Fruit fly (Drosophila melanogaster): Measurements from ENCODE around the gene RpS25.

The RpS25 gene

dm6 chr3R:11178300-11178699 lies 37.8 kb downstream of the RpS25 start:
- TF ChIP-seq Sin3A (optimal IDR thresholded peaks at IDR 0.05) (no peak), insv (optimal IDR thresholded peaks at IDR 0.05) (no peak), Myc (optimal IDR thresholded peaks at IDR 0.05) (no peak), psq (optimal IDR thresholded peaks at IDR 0.05) (no peak), ttk (optimal IDR thresholded peaks at IDR 0.05) (no peak), h (optimal IDR thresholded peaks at IDR 0.05) (no peak)

DNA sequence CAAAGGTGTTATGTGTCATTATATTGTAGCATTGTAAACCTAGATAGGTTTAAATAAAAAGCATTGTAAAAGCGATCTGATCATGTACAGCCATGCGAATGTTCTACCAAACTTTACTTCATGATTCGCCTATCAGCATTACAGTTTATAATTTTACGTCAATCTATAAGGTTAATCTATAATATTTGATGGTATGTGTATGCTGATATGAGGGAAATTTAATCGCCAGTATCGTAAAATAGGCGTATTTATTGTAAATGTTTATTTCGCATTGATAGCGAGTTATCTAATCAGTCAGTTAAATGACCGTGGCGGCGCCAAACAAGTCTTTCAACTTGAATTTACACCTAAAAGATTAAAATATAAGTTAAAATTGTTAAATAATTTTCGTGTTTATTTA lies 38.5 kb downstream of the RpS25 start:
- TF ChIP-seq h (optimal IDR thresholded peaks at IDR 0.05) (no peak), Sin3A (optimal IDR thresholded peaks at IDR 0.05) (no peak), Myc (optimal IDR thresholded peaks at IDR 0.05) (no peak), ttk (optimal IDR thresholded peaks at IDR 0.05) (no peak), insv (optimal IDR thresholded peaks at IDR 0.05) (no peak), psq (optimal IDR thresholded peaks at IDR 0.05) (no peak)

DNA sequence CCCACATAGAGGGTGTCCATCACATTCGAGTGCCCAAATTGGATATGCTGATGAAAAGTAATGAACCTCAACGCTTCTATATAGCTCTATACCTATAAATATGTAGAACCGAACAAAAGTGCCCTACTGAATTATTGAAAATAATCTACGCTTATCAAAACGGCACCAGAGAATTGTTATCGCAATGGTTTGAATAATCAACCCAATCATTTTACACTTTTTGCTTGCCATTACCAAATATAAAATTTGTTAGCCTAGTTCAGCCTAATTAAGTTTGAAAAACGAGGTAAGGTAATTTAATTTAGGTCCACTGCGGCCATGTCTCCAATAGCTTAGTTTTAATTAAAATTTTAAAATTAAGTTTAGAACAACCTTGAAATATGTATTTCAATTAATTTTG lies 40.3 kb downstream of the RpS25 start:
- no peak for TF ChIP-seq ttk (optimal IDR thresholded peaks at IDR 0.05)
- no peak for TF ChIP-seq Sin3A (optimal IDR thresholded peaks at IDR 0.05)
- no peak for TF ChIP-seq Myc (optimal IDR thresholded peaks at IDR 0.05)
- TF ChIP-seq h (optimal IDR thresholded peaks at IDR 0.05) = no peak
- TF ChIP-seq insv (optimal IDR thresholded peaks at IDR 0.05) = no peak
- TF ChIP-seq psq (optimal IDR thresholded peaks at IDR 0.05) = no peak

DNA sequence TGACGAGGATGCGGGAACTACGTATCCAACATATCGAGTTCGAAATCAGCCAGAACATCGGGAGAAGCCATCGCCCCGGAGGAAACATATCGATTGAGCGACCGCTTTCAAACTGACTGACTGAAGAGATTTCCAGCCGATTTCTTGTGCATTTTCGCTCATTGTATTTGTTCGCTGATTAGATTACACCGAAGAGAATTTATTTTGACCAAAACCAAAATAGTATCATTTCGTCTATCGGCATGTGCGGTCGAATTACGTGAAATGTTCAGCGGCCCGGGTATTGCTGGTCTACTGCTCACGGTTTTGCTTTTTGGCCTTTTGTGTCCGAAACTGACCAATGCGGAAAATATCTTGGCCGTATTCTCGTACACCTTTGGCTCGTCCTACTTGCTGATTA lies 40.8 kb downstream of the RpS25 start, which contains the start of the genes Ugt304A1 and Ugt303A1:
Gene Ugt304A1, minus strand, starts transcription at position 101 of the 400 bp plus-strand sequence.
Gene Ugt303A1, plus strand, starts transcription at position 222 of the 400 bp plus-strand sequence.
- TF ChIP-seq ttk (optimal IDR thresholded peaks at IDR 0.05) (no peak), insv (optimal IDR thresholded peaks at IDR 0.05) (no peak), psq (optimal IDR thresholded peaks at IDR 0.05) (no peak), Myc (optimal IDR thresholded peaks at IDR 0.05) (no peak), h (optimal IDR thresholded peaks at IDR 0.05) (no peak), Sin3A (optimal IDR thresholded peaks at IDR 0.05) (no peak)

dm6 chr3R:11173169-11173506 lies 42.9 kb downstream of the RpS25 start:
- no peak for TF ChIP-seq Myc (optimal IDR thresholded peaks at IDR 0.05)
- TF ChIP-seq psq (optimal IDR thresholded peaks at IDR 0.05) = no peak
- no peak for TF ChIP-seq insv (optimal IDR thresholded peaks at IDR 0.05)
- no peak for TF ChIP-seq Sin3A (optimal IDR thresholded peaks at IDR 0.05)
- no peak for TF ChIP-seq h (optimal IDR thresholded peaks at IDR 0.05)
- no peak for TF ChIP-seq ttk (optimal IDR thresholded peaks at IDR 0.05)

- TF ChIP-seq psq (optimal IDR thresholded peaks at IDR 0.05) (no peak), Sin3A (optimal IDR thresholded peaks at IDR 0.05) (no peak), h (optimal IDR thresholded peaks at IDR 0.05) (no peak), ttk (optimal IDR thresholded peaks at IDR 0.05) (no peak), insv (optimal IDR thresholded peaks at IDR 0.05) (no peak), Myc (optimal IDR thresholded peaks at IDR 0.05) (no peak)
Observed at dm6 chr3R:11172460-11173168, 43.5 kb downstream of the RpS25 start, which contains the start of gene Ugt35A1. Ugt35A1 (minus strand) TSS chr3R:11172664.

DNA sequence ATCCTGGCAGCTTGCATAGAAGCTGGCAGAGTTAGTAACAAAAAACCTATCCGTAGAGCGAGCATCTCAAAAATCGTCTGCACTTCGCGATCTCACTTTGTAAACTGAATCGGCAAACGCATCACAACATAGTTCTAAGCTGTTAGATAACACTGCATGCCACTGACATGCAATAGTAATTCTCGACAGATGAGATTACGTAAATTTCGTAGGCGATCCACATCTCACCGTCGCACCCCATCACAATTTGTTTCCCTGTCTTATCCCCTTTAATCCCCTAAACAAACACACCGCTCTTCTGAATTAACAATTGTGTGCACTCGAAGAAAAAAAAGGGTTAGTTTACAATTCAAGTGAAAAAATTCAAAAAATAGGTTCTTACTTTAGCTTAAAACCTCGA lies 45.9 kb downstream of the RpS25 start, which contains the start of gene Ugt35B1:
Gene Ugt35B1, minus strand, starts transcription at position 101 of the 400 bp plus-strand sequence.
- TF ChIP-seq insv (optimal IDR thresholded peaks at IDR 0.05) (no peak), Sin3A (optimal IDR thresholded peaks at IDR 0.05) (no peak), ttk (optimal IDR thresholded peaks at IDR 0.05) (no peak), psq (optimal IDR thresholded peaks at IDR 0.05) (no peak), h (optimal IDR thresholded peaks at IDR 0.05) (no peak), Myc (optimal IDR thresholded peaks at IDR 0.05) (no peak)

dm6 chr3R:11167931-11168465 lies 48.1 kb downstream of the RpS25 start, which contains the start of gene Ugt35E2:
Ugt35E2 (minus strand) TSS chr3R:11167981.
- no peak for TF ChIP-seq insv (optimal IDR thresholded peaks at IDR 0.05)
- TF ChIP-seq Myc (optimal IDR thresholded peaks at IDR 0.05) = no peak
- no peak for TF ChIP-seq ttk (optimal IDR thresholded peaks at IDR 0.05)
- TF ChIP-seq h (optimal IDR thresholded peaks at IDR 0.05) = no peak
- no peak for TF ChIP-seq Sin3A (optimal IDR thresholded peaks at IDR 0.05)
- TF ChIP-seq psq (optimal IDR thresholded peaks at IDR 0.05) = no peak

dm6 chr3R:11165974-11166373 lies 50.1 kb downstream of the RpS25 start, which contains the start of gene Ugt35E1:
Ugt35E1 (minus strand) TSS chr3R:11166074.
- no peak for TF ChIP-seq ttk (optimal IDR thresholded peaks at IDR 0.05)
- no peak for TF ChIP-seq Sin3A (optimal IDR thresholded peaks at IDR 0.05)
- no peak for TF ChIP-seq psq (optimal IDR thresholded peaks at IDR 0.05)
- TF ChIP-seq insv (optimal IDR thresholded peaks at IDR 0.05) = no peak
- no peak for TF ChIP-seq h (optimal IDR thresholded peaks at IDR 0.05)
- no peak for TF ChIP-seq Myc (optimal IDR thresholded peaks at IDR 0.05)
